Worm (Caenorhabditis elegans) whole organism, L4 larva: ENCODE data around the gene str-221.

ENCODE experiments used
- F49E8.2 ChIP-seq: sonication (generic microtip); optimal IDR thresholded peaks from 2 replicates; lab custom pipeline; 2016; ENCODE audit warnings: missing compliant biosample characterization, mild to moderate bottlenecking, missing genetic modification characterization, borderline replicate concordance
- ZK546.5 ChIP-seq, 2 experiments: sonication (generic microtip); optimal IDR thresholded peaks; 2 replicates each; lab custom pipeline; 2017; ENCODE audit warnings: missing biosample characterization in 2 of 2, missing genetic modification characterization in 2 of 2
- aha-1 ChIP-seq: fragments of 150-350 bp; peaks from one replicate; lab custom pipeline; 2014; ENCODE audit warnings: missing biosample characterization, missing genetic modification characterization
- cey-2 ChIP-seq: sonication (generic microtip); optimal IDR thresholded peaks from 3 replicates; lab custom pipeline; 2017; ENCODE audit warnings: missing genetic modification characterization, mild to moderate bottlenecking, missing compliant biosample characterization, antibody characterized with exemption, borderline replicate concordance; ENCODE audit not compliant: insufficient read depth
- fkh-10 ChIP-seq: fragments of 150-350 bp; optimal IDR thresholded peaks from 2 replicates; lab custom pipeline; 2014; ENCODE audit warnings: missing biosample characterization, missing genetic modification reagents, missing genetic modification characterization
- gei-8 ChIP-seq: fragments of 200-800 bp; sonication (Bioruptor generic); optimal IDR thresholded peaks from 2 replicates; lab custom pipeline; 2018; ENCODE audit warnings: mild to moderate bottlenecking, missing genetic modification characterization, missing compliant biosample characterization
- lin-15B ChIP-seq: fragments of 150-350 bp; sonication (generic microtip); optimal IDR thresholded peaks from 3 replicates; lab custom pipeline; 2014; ENCODE audit warnings: missing biosample characterization, missing genetic modification characterization
- nhr-11 ChIP-seq: fragments of 150-350 bp; optimal IDR thresholded peaks from 2 replicates; lab custom pipeline; 2014; ENCODE audit warnings: missing biosample characterization, missing genetic modification characterization
- nhr-76 ChIP-seq: fragments of 150-350 bp; optimal IDR thresholded peaks from 2 replicates; lab custom pipeline; 2014; ENCODE audit warnings: missing biosample characterization, missing genetic modification characterization
- pqm-1 ChIP-seq: sonication (generic microtip); optimal IDR thresholded peaks from 2 replicates; lab custom pipeline; 2017; ENCODE audit warnings: missing biosample characterization, missing genetic modification characterization
- unc-39 ChIP-seq: sonication (generic microtip); optimal IDR thresholded peaks from 2 replicates; lab custom pipeline; 2017; ENCODE audit warnings: missing biosample characterization, missing genetic modification characterization
- zfp-2 ChIP-seq: sonication (generic microtip); optimal IDR thresholded peaks from 2 replicates; lab custom pipeline; 2016; ENCODE audit warnings: mild to moderate bottlenecking, missing genetic modification characterization, missing compliant biosample characterization
- ztf-11 ChIP-seq: fragments of 150-350 bp; optimal IDR thresholded peaks from 2 replicates; lab custom pipeline; 2014; ENCODE audit warnings: missing biosample characterization, missing genetic modification characterization

- peak; percentile 25 for TF ChIP-seq aha-1 (tag; lab: Kevin White, UChicago)
- no peak for TF ChIP-seq nhr-76 (tag; lab: Kevin White, UChicago)
- TF ChIP-seq cey-2 (tag; lab: Kevin White, UChicago): no peak
- TF ChIP-seq ZK546.5 (tag; optimal IDR thresholded peaks at IDR 0.05; lab: Kevin White, UChicago): no peak
- no peak for TF ChIP-seq lin-15B (tag; lab: Kevin White, UChicago)
- TF ChIP-seq unc-39 (tag; lab: Kevin White, UChicago): no peak
- TF ChIP-seq nhr-11 (tag; lab: Kevin White, UChicago): no peak
- no peak for TF ChIP-seq ztf-11 (tag; lab: Kevin White, UChicago)
- no peak for TF ChIP-seq pqm-1 (tag; lab: Kevin White, UChicago)
- no peak for TF ChIP-seq F49E8.2 (tag; lab: Kevin White, UChicago)
- no peak for TF ChIP-seq zfp-2 (tag; lab: Kevin White, UChicago)
- TF ChIP-seq fkh-10 (GFP tag; lab: Kevin White, UChicago): no peak
- TF ChIP-seq gei-8 (GFP tag; lab: Kevin White, UChicago): no peak
Measured at ce11 chrV:1627269-1627668, 12.8 kb upstream of the str-221 start.
